Worm (Caenorhabditis elegans) whole organism, midembryonic: Measurements from ENCODE around the gene F01G10.5.

Experiments used
- cog-1 ChIP-seq: sonication (generic microtip); optimal IDR thresholded peaks from 2 replicates; lab custom pipeline; 2016; ENCODE audit warnings: missing genetic modification characterization, missing compliant biosample characterization
- ztf-23 ChIP-seq: fragments of 200-800 bp; sonication (Bioruptor generic); IDR thresholded peaks from 2 replicates; pipeline ENCODE4 v1.3.6; 2022; ENCODE audit warnings: missing genetic modification reagents, missing genetic modification characterization, missing compliant biosample characterization

DNA sequence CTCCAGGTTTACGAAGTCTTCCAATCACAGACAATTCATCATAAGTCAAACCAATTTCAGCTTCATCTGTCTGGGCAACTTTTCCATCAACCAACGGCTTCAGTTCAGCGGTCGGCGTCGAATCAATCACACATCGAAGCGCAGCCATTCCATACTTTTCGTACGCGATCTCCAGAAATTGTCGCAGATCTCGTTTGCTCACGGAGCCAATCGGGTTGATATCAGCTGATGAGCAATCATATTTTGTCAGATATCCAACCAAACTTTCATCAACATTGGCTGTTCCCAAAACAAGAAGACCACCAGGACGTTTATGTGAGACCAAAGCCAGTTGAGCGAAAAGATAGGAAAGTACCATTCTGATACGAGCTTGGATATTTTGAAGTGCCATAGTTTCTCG is 15.5 kb downstream of the F01G10.5 start:
- TF ChIP-seq ztf-23 (GFP tag; lab: Robert Waterston, UW) (no peak), cog-1 (tag; lab: Kevin White, UChicago) (no peak)
